Fruit fly (Drosophila melanogaster): Measurements from ENCODE around the gene nSyb.

DNA sequence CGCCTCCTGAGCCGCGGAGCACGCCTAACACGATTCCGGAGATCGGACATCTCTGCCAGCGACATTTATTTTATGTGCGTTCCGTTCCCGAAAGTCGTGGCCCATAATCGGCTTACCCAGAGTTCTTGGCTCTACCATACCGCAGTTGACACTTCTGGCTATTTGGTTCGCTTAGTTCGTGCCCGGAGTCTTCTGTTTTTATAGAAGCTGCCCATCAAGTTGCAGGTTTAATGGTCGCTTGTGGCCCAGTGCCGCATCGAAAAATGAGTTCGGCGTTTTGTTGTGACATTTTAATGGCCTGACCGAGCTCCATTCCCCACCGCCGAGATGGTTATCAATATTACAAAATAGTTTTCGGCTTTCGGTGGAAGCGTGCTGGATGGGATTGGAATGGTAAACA, 38.7 kb upstream of the nSyb start:
- TF ChIP-seq CG8319 (GFP tag; optimal IDR thresholded peaks at IDR 0.05) (no peak), CG10669 (GFP tag; optimal IDR thresholded peaks at IDR 0.05) (no peak), CG7368 (GFP tag; optimal IDR thresholded peaks at IDR 0.05) (no peak), salr (GFP tag; optimal IDR thresholded peaks at IDR 0.05) (no peak), CG8632 (GFP tag; optimal IDR thresholded peaks at IDR 0.05) (no peak), CG8119 (GFP tag; IDR thresholded peaks at IDR 0.05) (no peak), OdsH (GFP tag; optimal IDR thresholded peaks at IDR 0.05) (no peak), CG6808 (GFP tag; optimal IDR thresholded peaks at IDR 0.05) (no peak), CG11294 (GFP tag; IDR thresholded peaks at IDR 0.05) (no peak), achi (GFP tag; optimal IDR thresholded peaks at IDR 0.05) (no peak), topi (GFP tag; optimal IDR thresholded peaks at IDR 0.05) (no peak)

Measured in whole organism, prepupa.